ENCODE assay signal across 3 fruit fly cellular contexts in the genomic region with DNA sequence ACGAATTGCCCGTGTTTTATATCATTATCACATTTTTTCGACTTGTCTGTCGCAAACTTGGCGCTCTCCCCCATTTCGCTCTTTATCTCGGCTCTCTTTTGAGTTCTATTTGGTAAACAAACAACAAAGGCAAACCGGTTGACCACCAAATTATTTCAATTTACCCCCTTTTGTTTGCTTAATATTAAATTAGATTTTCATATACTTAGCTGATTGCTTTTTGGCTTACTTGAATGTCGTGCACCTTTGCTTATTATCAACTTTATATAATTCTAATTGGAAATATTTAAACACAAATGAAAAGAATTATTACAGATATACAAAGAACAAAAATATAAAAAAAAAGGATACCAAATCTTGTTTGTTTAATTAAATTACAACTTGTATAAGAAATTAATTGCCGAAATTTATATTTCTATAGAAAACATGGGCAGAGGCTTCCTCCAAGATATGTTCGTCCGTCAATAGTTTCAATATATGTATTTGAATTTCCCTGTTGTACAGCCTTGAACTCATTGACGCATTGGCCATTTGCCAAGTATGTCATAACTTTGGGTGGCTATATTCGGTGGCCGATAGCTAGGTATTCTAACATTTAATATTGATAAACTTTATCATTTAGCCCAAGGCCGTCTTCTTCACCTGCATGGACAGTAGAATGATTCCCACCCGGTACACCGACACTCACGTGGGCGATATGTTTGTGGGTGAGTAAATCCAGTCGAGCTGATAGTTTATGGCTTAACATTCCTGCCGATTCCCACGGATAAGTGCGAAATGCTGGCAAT.
A peak's percentile ranks its signal among the peaks of the same experiment; 100 is the strongest.
TF ChIP-seq lines count a peak whose summit lies in the region.

No protein-coding gene starts in this region.

- TF ChIP-seq CTCF in whole organism, embryonic (GFP tag; optimal IDR thresholded peaks at IDR 0.05; lab: Kevin White, UChicago) = no peak

TF ChIP-seq in whole organism, embryonic, 481 proteins besides CTCF, POLR2A, EP300 and RAD21 (continues in another document):
- TF ChIP-seq Doc3 (GFP tag; IDR thresholded peaks at IDR 0.05; lab: Robert Waterston, UW; ENCODE audit: partially characterized antibody) = no peak
- 0 out of 3 replicates have a peak, but pooled peaks have one; percentile 4 for TF ChIP-seq sr (GFP tag; IDR thresholded peaks at IDR 0.05; lab: Robert Waterston, UW)
- TF ChIP-seq nerfin-2 (GFP tag; IDR thresholded peaks at IDR 0.05; lab: Robert Waterston, UW; ENCODE audit: partially characterized antibody) = no peak
- no peak for TF ChIP-seq grau (tag; optimal IDR thresholded peaks at IDR 0.05; lab: Kevin White, UChicago)
- 0 out of 2 replicates have a peak, but pooled peaks have one; percentile 12 for TF ChIP-seq Lim3 (GFP tag; IDR thresholded peaks at IDR 0.05; lab: Robert Waterston, UW)
- no peak for TF ChIP-seq CG30020 (tag; optimal IDR thresholded peaks at IDR 0.05; lab: Kevin White, UChicago)
- no peak for TF ChIP-seq CG1233 (GFP tag; optimal IDR thresholded peaks at IDR 0.05; lab: Kevin White, UChicago)
- peak; percentile 32 for TF ChIP-seq CG8281 (tag; optimal IDR thresholded peaks at IDR 0.05; lab: Kevin White, UChicago)
- TF ChIP-seq mirr (GFP tag; optimal IDR thresholded peaks at IDR 0.05; lab: Kevin White, UChicago) = peak; percentile 57
- TF ChIP-seq sob (GFP tag; IDR thresholded peaks at IDR 0.05; lab: Robert Waterston, UW) = peak; percentile 6; the same call in 1 of the 2 replicates
- TF ChIP-seq bbx (GFP tag; IDR thresholded peaks at IDR 0.05; lab: Robert Waterston, UW; ENCODE audit: partially characterized antibody) = no peak
- no peak for TF ChIP-seq zf30C (GFP tag; optimal IDR thresholded peaks at IDR 0.05; lab: Kevin White, UChicago)
- no peak for TF ChIP-seq CG17328 (GFP tag; IDR thresholded peaks at IDR 0.05; lab: Robert Waterston, UW)
- TF ChIP-seq Dek (tag; optimal IDR thresholded peaks at IDR 0.05; lab: Kevin White, UChicago) = no peak
- no peak for TF ChIP-seq pfk (GFP tag; optimal IDR thresholded peaks at IDR 0.05; lab: Kevin White, UChicago)
- TF ChIP-seq Doc2 (GFP tag; IDR thresholded peaks at IDR 0.05; lab: Robert Waterston, UW) = no peak
- TF ChIP-seq Med (GFP tag; lab: Kevin White, UChicago) = peak; percentile 64
- TF ChIP-seq CG3065 (GFP tag; optimal IDR thresholded peaks at IDR 0.05; lab: Kevin White, UChicago) = no peak
- no peak for TF ChIP-seq Ada2b (GFP tag; IDR thresholded peaks at IDR 0.05; lab: Robert Waterston, UW)
- no peak for TF ChIP-seq Drgx (GFP tag; IDR thresholded peaks at IDR 0.05; lab: Robert Waterston, UW)
- no peak for TF ChIP-seq Fer1 (GFP tag; optimal IDR thresholded peaks at IDR 0.05; lab: Kevin White, UChicago)
- TF ChIP-seq cato (GFP tag; optimal IDR thresholded peaks at IDR 0.05; lab: Kevin White, UChicago; ENCODE audit: borderline replicate concordance) = no peak
- TF ChIP-seq Blimp-1 (GFP tag; optimal IDR thresholded peaks at IDR 0.05; lab: Kevin White, UChicago) = no peak
- TF ChIP-seq ttk (GFP tag; IDR thresholded peaks at IDR 0.05; lab: Robert Waterston, UW) = no peak
- TF ChIP-seq CoRest (tag; optimal IDR thresholded peaks at IDR 0.05; lab: Kevin White, UChicago) = no peak
- TF ChIP-seq ERR (GFP tag; optimal IDR thresholded peaks at IDR 0.05; lab: Kevin White, UChicago) = no peak
- no peak for TF ChIP-seq CG15479 (GFP tag; optimal IDR thresholded peaks at IDR 0.05; lab: Kevin White, UChicago)

TF ChIP-seq in whole organism, prepupa, 60 proteins besides CTCF, POLR2A, EP300 and RAD21:
- TF ChIP-seq fkh (GFP tag; optimal IDR thresholded peaks at IDR 0.05; lab: Kevin White, UChicago) (peak; percentile 25), CG4318 (GFP tag; optimal IDR thresholded peaks at IDR 0.05; lab: Kevin White, UChicago) (no peak)
TF ChIP-seq in whole organism, prepupa: peak in this region for 1.

TF ChIP-seq in whole organism, wandering third instar larva, 38 proteins besides CTCF, POLR2A, EP300 and RAD21:
- TF ChIP-seq Dif (GFP tag; optimal IDR thresholded peaks at IDR 0.05; lab: Kevin White, UChicago; ENCODE audit: partially characterized antibody) = peak; percentile 30
- no peak for TF ChIP-seq fru (GFP tag; optimal IDR thresholded peaks at IDR 0.05; lab: Kevin White, UChicago)
